Fruit fly (Drosophila melanogaster) whole organism, embryonic: Measurements from ENCODE around the gene CG34298.
A peak's percentile ranks its signal among the peaks of the same experiment; 100 is the strongest.

Experiments used
- B-H2 ChIP-seq: fragments of 200-800 bp; sonication (Bioruptor generic); optimal IDR thresholded peaks from 2 replicates; lab custom pipeline; 2018; ENCODE audit warnings: missing biosample characterization, mild to moderate bottlenecking, missing genetic modification characterization
- Bgb ChIP-seq: fragments of 200-800 bp; sonication (Bioruptor generic); IDR thresholded peaks from 2 replicates; pipeline ENCODE4 v1.3.6; 2022; ENCODE audit warnings: missing biosample characterization, missing genetic modification characterization; ENCODE audit not compliant: partially characterized antibody
- Bteb2 ChIP-seq: fragments of 200-800 bp; sonication (Bioruptor generic); optimal IDR thresholded peaks from 2 replicates; lab custom pipeline; 2016; ENCODE audit warnings: missing biosample characterization, missing genetic modification characterization
- CG11696 ChIP-seq: fragments of 200-800 bp; sonication (Bioruptor generic); IDR thresholded peaks from 2 replicates; pipeline ENCODE4 v1.3.6; 2022; ENCODE audit warnings: missing biosample characterization, missing genetic modification characterization
- CG12299 ChIP-seq: fragments of 200-800 bp; sonication (Bioruptor generic); optimal IDR thresholded peaks from 2 replicates; lab custom pipeline; 2018; ENCODE audit warnings: missing biosample characterization, mild to moderate bottlenecking, missing genetic modification characterization
- CG14050 ChIP-seq: fragments of 200-800 bp; sonication (Bioruptor generic); IDR thresholded peaks from 3 replicates; pipeline ENCODE4 v1.3.6; 2022; ENCODE audit warnings: missing biosample characterization, missing genetic modification characterization
- CG15514 ChIP-seq: fragments of 200-800 bp; sonication (Bioruptor generic); optimal IDR thresholded peaks from 3 replicates; lab custom pipeline; 2017; ENCODE audit warnings: missing biosample characterization, missing genetic modification characterization, mild to moderate bottlenecking, moderate library complexity, missing genetic modification reagents
- CG16813 ChIP-seq: fragments of 200-800 bp; sonication (Bioruptor generic); IDR thresholded peaks from 3 replicates; pipeline ENCODE4 v1.3.6; 2022; ENCODE audit warnings: missing biosample characterization, missing genetic modification characterization; ENCODE audit not compliant: partially characterized antibody
- CG3065 ChIP-seq: fragments of 200-800 bp; sonication (Bioruptor generic); optimal IDR thresholded peaks from 2 replicates; lab custom pipeline; 2016; ENCODE audit warnings: missing biosample characterization, missing genetic modification characterization
- CG31365 ChIP-seq: fragments of 200-800 bp; sonication (Bioruptor generic); optimal IDR thresholded peaks from 2 replicates; lab custom pipeline; 2018; ENCODE audit warnings: missing biosample characterization, mild to moderate bottlenecking, missing genetic modification characterization
- CG34224 ChIP-seq: fragments of 200-800 bp; sonication (Bioruptor generic); IDR thresholded peaks from 3 replicates; pipeline ENCODE4 v1.3.6; 2022; ENCODE audit warnings: missing biosample characterization, missing genetic modification characterization; ENCODE audit not compliant: partially characterized antibody
- CG3847 ChIP-seq: fragments of 200-800 bp; sonication (Bioruptor generic); IDR thresholded peaks from 2 replicates; pipeline ENCODE4 v1.3.6; 2022; ENCODE audit warnings: missing biosample characterization, missing genetic modification characterization
- CG6791 ChIP-seq: fragments of 200-800 bp; sonication (Bioruptor generic); IDR thresholded peaks from 3 replicates; pipeline ENCODE4 v1.3.6; 2022; ENCODE audit warnings: missing biosample characterization, missing genetic modification characterization; ENCODE audit not compliant: partially characterized antibody
- CG6813 ChIP-seq: fragments of 200-800 bp; sonication (Bioruptor generic); optimal IDR thresholded peaks from 2 replicates; lab custom pipeline; 2017; ENCODE audit warnings: missing biosample characterization, missing genetic modification characterization, mild to moderate bottlenecking, moderate library complexity, missing genetic modification reagents
- CG7745 ChIP-seq: fragments of 200-800 bp; sonication (Bioruptor generic); optimal IDR thresholded peaks from 2 replicates; lab custom pipeline; 2018; ENCODE audit warnings: missing biosample characterization, mild to moderate bottlenecking, missing genetic modification characterization, moderate library complexity
- CG9876 ChIP-seq: fragments of 200-800 bp; sonication (Bioruptor generic); optimal IDR thresholded peaks from 2 replicates; lab custom pipeline; 2016; ENCODE audit warnings: missing biosample characterization, missing genetic modification characterization
- D19A ChIP-seq: fragments of 200-800 bp; optimal IDR thresholded peaks from 3 replicates; lab custom pipeline; 2019; ENCODE audit warnings: missing biosample characterization, mild to moderate bottlenecking, missing genetic modification characterization, moderate library complexity
- D19B ChIP-seq: fragments of 200-800 bp; sonication (Bioruptor generic); optimal IDR thresholded peaks from 2 replicates; lab custom pipeline; 2017; ENCODE audit warnings: missing biosample characterization, mild to moderate bottlenecking, missing genetic modification characterization
- Dad ChIP-seq: fragments of 200-800 bp; sonication (Bioruptor generic); optimal IDR thresholded peaks from 3 replicates; lab custom pipeline; 2016; ENCODE audit warnings: missing biosample characterization, missing genetic modification characterization
- Dbx ChIP-seq: fragments of 200-800 bp; sonication (Bioruptor generic); IDR thresholded peaks from 3 replicates; pipeline ENCODE4 v1.3.6; 2022; ENCODE audit warnings: missing biosample characterization, missing genetic modification characterization
- Doc3 ChIP-seq: fragments of 200-800 bp; sonication (Bioruptor generic); IDR thresholded peaks from 3 replicates; pipeline ENCODE4 v1.3.6; 2022; ENCODE audit warnings: missing biosample characterization, missing genetic modification characterization; ENCODE audit not compliant: partially characterized antibody
- Dref ChIP-seq: fragments of 200-800 bp; sonication (Bioruptor generic); IDR thresholded peaks from 2 replicates; pipeline ENCODE4 v1.3.6; 2022; ENCODE audit warnings: missing biosample characterization, missing genetic modification characterization
- E2f1 ChIP-seq: fragments of 200-800 bp; sonication (Bioruptor generic); IDR thresholded peaks from 2 replicates; pipeline ENCODE4 v1.3.6; 2022; ENCODE audit warnings: missing biosample characterization, missing genetic modification characterization
- Ets97D ChIP-seq: fragments of 200-800 bp; sonication (Bioruptor generic); optimal IDR thresholded peaks from 3 replicates; lab custom pipeline; 2016; ENCODE audit warnings: missing biosample characterization, missing genetic modification characterization
- HHEX ChIP-seq: fragments of 200-800 bp; sonication (Bioruptor generic); optimal IDR thresholded peaks from 3 replicates; lab custom pipeline; 2017; ENCODE audit warnings: missing biosample characterization, mild to moderate bottlenecking, missing genetic modification characterization, missing genetic modification reagents
- Lhr ChIP-seq: fragments of 200-800 bp; sonication (Bioruptor generic); optimal IDR thresholded peaks from 3 replicates; lab custom pipeline; 2017; ENCODE audit warnings: mild to moderate bottlenecking, missing biosample characterization, missing genetic modification reagents, missing genetic modification characterization
- Lim3 ChIP-seq: fragments of 200-800 bp; sonication (Bioruptor generic); IDR thresholded peaks from 2 replicates; pipeline ENCODE4 v1.3.6; 2022; ENCODE audit warnings: missing biosample characterization, missing genetic modification characterization
- Max ChIP-seq: fragments of 200-800 bp; sonication (Bioruptor generic); optimal IDR thresholded peaks from 2 replicates; lab custom pipeline; 2016; ENCODE audit warnings: missing biosample characterization, mild to moderate bottlenecking, missing genetic modification characterization
- Sry-δ ChIP-seq: fragments of 200-800 bp; sonication (Bioruptor generic); optimal IDR thresholded peaks from 2 replicates; lab custom pipeline; 2016; ENCODE audit warnings: missing biosample characterization, missing genetic modification characterization
- TFAM ChIP-seq: fragments of 200-800 bp; sonication (Bioruptor generic); optimal IDR thresholded peaks from 2 replicates; lab custom pipeline; 2017; ENCODE audit warnings: missing biosample characterization, missing genetic modification characterization, inconsistent platforms
- Trl ChIP-seq, 3 experiments: fragments of >200 bp in 2 of 3; fragments of 200-800 bp in 1 of 3; sonication (Bioruptor generic) in 1 of 3; optimal IDR thresholded peaks; 2 replicates in 1 of 3; 3 replicates in 2 of 3; lab custom pipeline; 2016 to 2017; ENCODE audit warnings: missing biosample characterization in 1 of 3, missing genetic modification characterization in 1 of 3
- abd-A ChIP-seq: fragments of 200-800 bp; sonication (Bioruptor generic); optimal IDR thresholded peaks from 3 replicates; lab custom pipeline; 2019; ENCODE audit warnings: missing biosample characterization, mild to moderate bottlenecking, missing genetic modification characterization, moderate library complexity
- amos ChIP-seq: fragments of 200-800 bp; sonication (Bioruptor generic); IDR thresholded peaks from 2 replicates; pipeline ENCODE4 v1.3.6; 2022; ENCODE audit warnings: missing biosample characterization, missing genetic modification characterization; ENCODE audit not compliant: partially characterized antibody
- ash1 ChIP-seq: fragments of 200-800 bp; sonication (Bioruptor generic); optimal IDR thresholded peaks from 2 replicates; lab custom pipeline; 2018; ENCODE audit warnings: missing biosample characterization, mild to moderate bottlenecking, missing genetic modification characterization
- bigmax ChIP-seq: fragments of 200-800 bp; sonication (Bioruptor generic); optimal IDR thresholded peaks from 2 replicates; lab custom pipeline; 2018; ENCODE audit warnings: missing biosample characterization, mild to moderate bottlenecking, missing genetic modification characterization
- bsh ChIP-seq, 2 experiments: fragments of 200-800 bp; sonication (Bioruptor generic); optimal IDR thresholded peaks; 2 replicates each; lab custom pipeline; 2017 to 2018; ENCODE audit warnings: mild to moderate bottlenecking in 2 of 2, missing biosample characterization in 2 of 2, missing genetic modification characterization in 2 of 2, moderate library complexity in 1 of 2
- cg ChIP-seq: fragments of 200-800 bp; sonication (Bioruptor generic); optimal IDR thresholded peaks from 3 replicates; lab custom pipeline; 2019; ENCODE audit warnings: missing biosample characterization, mild to moderate bottlenecking, missing genetic modification characterization, moderate library complexity
- chinmo ChIP-seq: fragments of 200-800 bp; sonication (Bioruptor generic); IDR thresholded peaks from 4 replicates; pipeline ENCODE4 v1.3.6; 2022; ENCODE audit warnings: missing biosample characterization, missing genetic modification characterization; ENCODE audit not compliant: partially characterized antibody
- chm ChIP-seq: fragments of 200-800 bp; sonication (Bioruptor generic); IDR thresholded peaks from 2 replicates; pipeline ENCODE4 v1.3.6; 2022; ENCODE audit warnings: missing biosample characterization, missing genetic modification characterization
- ems ChIP-seq: fragments of 200-800 bp; sonication (Bioruptor generic); optimal IDR thresholded peaks from 3 replicates; lab custom pipeline; 2016; ENCODE audit warnings: missing biosample characterization, missing genetic modification characterization
- gsb ChIP-seq: fragments of 200-800 bp; sonication (Bioruptor generic); IDR thresholded peaks from 2 replicates; pipeline ENCODE4 v1.3.6; 2022; ENCODE audit warnings: missing biosample characterization, missing genetic modification characterization
- jumu ChIP-seq: fragments of 200-800 bp; sonication (Bioruptor generic); optimal IDR thresholded peaks from 3 replicates; lab custom pipeline; 2016; ENCODE audit warnings: missing biosample characterization, missing genetic modification characterization
- onecut ChIP-seq: fragments of 200-800 bp; sonication (Bioruptor generic); IDR thresholded peaks from 2 replicates; pipeline ENCODE4 v1.3.6; 2022; ENCODE audit warnings: missing biosample characterization, missing genetic modification characterization
- pzg ChIP-seq: fragments of 200-800 bp; sonication (Bioruptor generic); optimal IDR thresholded peaks from 3 replicates; lab custom pipeline; 2018; ENCODE audit warnings: missing biosample characterization, mild to moderate bottlenecking, missing genetic modification characterization, moderate library complexity
- repo ChIP-seq: fragments of 200-800 bp; sonication (Bioruptor generic); optimal IDR thresholded peaks from 2 replicates; lab custom pipeline; 2016; ENCODE audit warnings: missing biosample characterization, missing genetic modification characterization
- sna ChIP-seq: fragments of 200-800 bp; sonication (Bioruptor generic); IDR thresholded peaks from 2 replicates; pipeline ENCODE4 v1.3.6; 2022; ENCODE audit warnings: missing biosample characterization, missing genetic modification characterization; ENCODE audit not compliant: partially characterized antibody
- so ChIP-seq: fragments of 200-800 bp; sonication (Bioruptor generic); IDR thresholded peaks from 3 replicates; pipeline ENCODE4 v1.3.6; 2022; ENCODE audit warnings: missing biosample characterization, missing genetic modification characterization
- trem ChIP-seq: fragments of 200-800 bp; optimal IDR thresholded peaks from 3 replicates; lab custom pipeline; 2019; ENCODE audit warnings: missing biosample characterization, mild to moderate bottlenecking, missing genetic modification characterization, moderate library complexity
- zen ChIP-seq: fragments of 200-800 bp; sonication (Bioruptor generic); optimal IDR thresholded peaks from 3 replicates; lab custom pipeline; 2018; ENCODE audit warnings: missing biosample characterization, mild to moderate bottlenecking, missing genetic modification characterization, moderate library complexity
- zfh1 ChIP-seq: fragments of 200-800 bp; sonication (Bioruptor generic); IDR thresholded peaks from 3 replicates; pipeline ENCODE4 v1.3.6; 2022; ENCODE audit warnings: missing biosample characterization, missing genetic modification characterization

The CG34298 gene

dm6 chr3R:30036609-30037008 lies 37.0 kb downstream of the CG34298 start, which contains the start of gene ZIPIC (continued):
- TF ChIP-seq bigmax (GFP tag; lab: Kevin White, UChicago), result peak; percentile 30
- no peak for TF ChIP-seq CG11696 (GFP tag; lab: Robert Waterston, UW)
- no peak for TF ChIP-seq zen (tag; lab: Kevin White, UChicago)
- TF ChIP-seq CG14050 (GFP tag; lab: Robert Waterston, UW), result no peak
- peak; percentile 49 for TF ChIP-seq trem (tag; lab: Kevin White, UChicago)
- no peak for TF ChIP-seq jumu (GFP tag; lab: Kevin White, UChicago)
- TF ChIP-seq ash1, result no peak
- no peak for TF ChIP-seq Bteb2 (GFP tag; lab: Kevin White, UChicago)
- TF ChIP-seq Sry-δ (GFP tag; lab: Kevin White, UChicago), result peak; percentile 61
- TF ChIP-seq pzg (GFP tag; lab: Kevin White, UChicago), result peak; percentile 67
- TF ChIP-seq amos (GFP tag; lab: Robert Waterston, UW), result peak; percentile 61; the same call in 1 of the 2 replicates
- TF ChIP-seq CG9876 (GFP tag; lab: Kevin White, UChicago), result no peak
- no peak for TF ChIP-seq chm
- peak; percentile 67 for TF ChIP-seq CG6791 (GFP tag; lab: Robert Waterston, UW)
- no peak; the same call in 2 of the 3 replicates for TF ChIP-seq Doc3 (GFP tag; lab: Robert Waterston, UW)
- no peak for TF ChIP-seq bsh (GFP tag; optimal IDR thresholded peaks at IDR 0.05; lab: Kevin White, UChicago)
- TF ChIP-seq D19A (tag; lab: Kevin White, UChicago), result no peak
- TF ChIP-seq CG3065 (GFP tag; lab: Kevin White, UChicago), result no peak
- TF ChIP-seq CG31365 (tag; lab: Kevin White, UChicago), result no peak
- TF ChIP-seq Ets97D (GFP tag; lab: Kevin White, UChicago), result peak; percentile 8
- no peak for TF ChIP-seq Lhr (GFP tag; lab: Kevin White, UChicago)
- TF ChIP-seq CG12299 (tag; lab: Kevin White, UChicago), result no peak
- TF ChIP-seq zfh1 (GFP tag; lab: Robert Waterston, UW), result no peak
- no peak for TF ChIP-seq E2f1
- no peak for TF ChIP-seq TFAM (GFP tag; lab: Kevin White, UChicago)
- TF ChIP-seq HHEX (GFP tag; lab: Kevin White, UChicago), result no peak
- no peak for TF ChIP-seq so (GFP tag; lab: Robert Waterston, UW)
- 0 out of 2 replicates have a peak, but pooled peaks have one; percentile 20 for TF ChIP-seq CG3847 (GFP tag; lab: Robert Waterston, UW)
- no peak for TF ChIP-seq ems (GFP tag; lab: Kevin White, UChicago)
- no peak for TF ChIP-seq gsb
- TF ChIP-seq CG6813, result no peak
- TF ChIP-seq Max (GFP tag; lab: Kevin White, UChicago), result no peak
- no peak for TF ChIP-seq CG7745 (tag; lab: Kevin White, UChicago)
- TF ChIP-seq Dbx (GFP tag; lab: Robert Waterston, UW), result no peak
- TF ChIP-seq abd-A (tag; lab: Kevin White, UChicago), result no peak
- no peak for TF ChIP-seq D19B (GFP tag; lab: Kevin White, UChicago)
- TF ChIP-seq Trl (optimal IDR thresholded peaks at IDR 0.05; lab: Kevin White, UChicago), result no peak
- no peak for TF ChIP-seq Trl (GFP tag; optimal IDR thresholded peaks at IDR 0.05; lab: Kevin White, UChicago)
- TF ChIP-seq Lim3 (GFP tag; lab: Robert Waterston, UW), result no peak
- TF ChIP-seq Dref (GFP tag; lab: Robert Waterston, UW), result peak; percentile 80
- no peak for TF ChIP-seq onecut (GFP tag; lab: Robert Waterston, UW)
- peak; percentile 61; the same call in 1 of the 2 replicates for TF ChIP-seq sna (GFP tag; lab: Robert Waterston, UW)
- TF ChIP-seq CG16813, result peak; percentile 56; the same call in 2 of the 3 replicates
- peak; percentile 99 for TF ChIP-seq CG15514 (GFP tag; lab: Kevin White, UChicago)
- peak; percentile 69 for TF ChIP-seq CG34224 (GFP tag; lab: Robert Waterston, UW)
- peak; percentile 44; the same call in 1 of the 4 replicates for TF ChIP-seq chinmo
- TF ChIP-seq B-H2 (GFP tag; lab: Kevin White, UChicago), result no peak
- TF ChIP-seq cg (GFP tag; lab: Kevin White, UChicago), result no peak
- TF ChIP-seq Dad (GFP tag; lab: Kevin White, UChicago), result no peak
- TF ChIP-seq repo, result no peak
- peak; percentile 46 for TF ChIP-seq Bgb (GFP tag; lab: Robert Waterston, UW)
